Fruit fly (Drosophila melanogaster): ENCODE measurements around the gene Ir94c.

Gene Ir94c

DNA sequence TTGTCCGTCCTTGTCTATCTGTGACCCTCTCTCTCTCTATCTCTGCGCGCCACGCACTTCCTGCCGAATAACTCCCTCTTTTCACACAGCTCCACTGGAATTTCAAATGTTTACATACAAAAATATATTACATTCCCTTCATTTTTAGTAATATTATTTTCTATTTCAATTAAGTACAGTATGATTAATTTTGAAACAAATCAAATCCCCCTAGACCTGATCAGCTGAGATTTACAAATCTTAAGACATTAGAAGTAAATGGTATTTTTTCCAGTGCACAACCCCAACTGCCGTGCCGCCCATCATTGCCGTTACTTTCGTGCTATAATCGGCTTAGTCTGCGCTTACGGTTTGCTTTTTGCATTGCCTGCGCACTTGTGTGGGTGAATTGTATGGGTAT, 10.9 kb downstream of the Ir94c start (continued):
- peak; percentile 50; the same call in 1 of the 2 replicates for TF ChIP-seq Ada2b (GFP tag; IDR thresholded peaks at IDR 0.05)
- TF ChIP-seq Atf3 (GFP tag; optimal IDR thresholded peaks at IDR 0.05) = no peak
- TF ChIP-seq slbo (GFP tag; IDR thresholded peaks at IDR 0.05) = peak; percentile 62
- peak; percentile 73 for TF ChIP-seq dmrt99B (tag; optimal IDR thresholded peaks at IDR 0.05)
- TF ChIP-seq nau (GFP tag; optimal IDR thresholded peaks at IDR 0.05) = no peak
- no peak for TF ChIP-seq D (optimal IDR thresholded peaks at IDR 0.05)
- TF ChIP-seq D (GFP tag; optimal IDR thresholded peaks at IDR 0.05) = peak; percentile 9
- TF ChIP-seq CG15269 (tag; optimal IDR thresholded peaks at IDR 0.05) = peak; percentile 66
- TF ChIP-seq CG11504 (tag; optimal IDR thresholded peaks at IDR 0.05) = peak; percentile 81
- TF ChIP-seq Ptx1 (GFP tag; IDR thresholded peaks at IDR 0.05) = peak; percentile 61
- TF ChIP-seq CG18764 (GFP tag; optimal IDR thresholded peaks at IDR 0.05) = no peak
- peak; percentile 40; the same call in 1 of the 2 replicates for TF ChIP-seq CG17328 (GFP tag; IDR thresholded peaks at IDR 0.05)
- no peak for TF ChIP-seq CG4707 (GFP tag; optimal IDR thresholded peaks at IDR 0.05)
- no peak for TF ChIP-seq mam (GFP tag; optimal IDR thresholded peaks at IDR 0.05)
- TF ChIP-seq Six4 (GFP tag; optimal IDR thresholded peaks at IDR 0.05) = peak; percentile 8
- TF ChIP-seq sisA (GFP tag; IDR thresholded peaks at IDR 0.05) = 0 out of 2 replicates have a peak, but pooled peaks have one; percentile 42
- TF ChIP-seq Asciz (GFP tag; optimal IDR thresholded peaks at IDR 0.05) = peak; percentile 37
- TF ChIP-seq abd-A (tag; optimal IDR thresholded peaks at IDR 0.05) = peak; percentile 82
- no peak for TF ChIP-seq CG16813 (GFP tag; IDR thresholded peaks at IDR 0.05; ENCODE audit: partially characterized antibody)
- TF ChIP-seq CG13424 (tag; optimal IDR thresholded peaks at IDR 0.05) = peak; percentile 58
- peak; percentile 58; the same call in 1 of the 2 replicates for TF ChIP-seq ttk (GFP tag; IDR thresholded peaks at IDR 0.05)
- TF ChIP-seq Ets97D (GFP tag; optimal IDR thresholded peaks at IDR 0.05) = no peak
- peak; percentile 52 for TF ChIP-seq fd96Cb (tag; optimal IDR thresholded peaks at IDR 0.05)
- no peak for TF ChIP-seq HLH4C (GFP tag; IDR thresholded peaks at IDR 0.05; ENCODE audit: partially characterized antibody)
- no peak for TF ChIP-seq Sry-β (GFP tag; optimal IDR thresholded peaks at IDR 0.05)
- TF ChIP-seq dysf (GFP tag; IDR thresholded peaks at IDR 0.05) = peak; percentile 66; the same call in 1 of the 3 replicates
- TF ChIP-seq row (GFP tag; IDR thresholded peaks at IDR 0.05) = peak; percentile 76; the same call in 2 of the 3 replicates
- TF ChIP-seq CG8281 (tag; optimal IDR thresholded peaks at IDR 0.05) = no peak
- no peak for TF ChIP-seq CG8089 (GFP tag; optimal IDR thresholded peaks at IDR 0.05)
- TF ChIP-seq CG10274 (GFP tag; optimal IDR thresholded peaks at IDR 0.05) = peak; percentile 15
- TF ChIP-seq Sox102F (GFP tag; optimal IDR thresholded peaks at IDR 0.05) = peak; percentile 63
- no peak for TF ChIP-seq Oaz (GFP tag; IDR thresholded peaks at IDR 0.05)
- TF ChIP-seq twi (tag; optimal IDR thresholded peaks at IDR 0.05) = no peak
- peak; percentile 12 for TF ChIP-seq Hsf (GFP tag; optimal IDR thresholded peaks at IDR 0.05)
- TF ChIP-seq CG31441 (GFP tag; IDR thresholded peaks at IDR 0.05) = no peak; the same call in 1 of the 2 replicates
- TF ChIP-seq Poxn (GFP tag; IDR thresholded peaks at IDR 0.05) = 0 out of 2 replicates have a peak, but pooled peaks have one; percentile 23
- no peak for TF ChIP-seq CG7786 (GFP tag; optimal IDR thresholded peaks at IDR 0.05)
- TF ChIP-seq GATAe (GFP tag; conservative IDR thresholded peaks at IDR 0.05) = no peak
- TF ChIP-seq pan (optimal IDR thresholded peaks at IDR 0.05) = no peak
- peak in 1 of 2 experiments; percentile 68 for TF ChIP-seq pan (GFP tag; optimal IDR thresholded peaks at IDR 0.05 in 1 of 2, IDR thresholded peaks at IDR 0.05 in 1 of 2)

DNA sequence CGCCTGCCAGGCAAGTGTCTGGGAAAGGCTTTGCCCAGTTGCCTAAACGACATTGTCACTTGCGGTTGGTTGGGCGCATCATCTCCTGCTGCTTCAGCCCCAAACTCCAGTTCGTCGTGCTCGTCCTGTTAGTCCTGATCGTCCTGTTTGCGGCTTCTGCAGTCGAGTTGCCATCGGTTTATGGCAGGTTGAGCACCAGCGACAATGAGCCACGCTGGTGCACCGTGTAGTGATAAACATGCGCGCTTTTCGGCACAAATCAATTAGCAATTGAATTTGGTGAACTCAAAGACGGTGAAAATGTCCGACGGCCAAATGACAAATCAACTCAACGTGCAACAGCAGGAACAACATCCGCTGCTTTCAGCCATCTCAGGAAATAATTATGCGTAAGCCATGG, 16.1 kb downstream of the Ir94c start, which contains the start of gene CG13407:
CG13407 (plus strand) TSS at position 301 of the 400 bp plus-strand sequence.
- 0 out of 2 replicates have a peak, but pooled peaks have one; percentile 7 for TF ChIP-seq ham (GFP tag; IDR thresholded peaks at IDR 0.05)
- TF ChIP-seq schlank (tag; optimal IDR thresholded peaks at IDR 0.05) = no peak

All from whole organism, embryonic.